Fruit fly (Drosophila melanogaster) whole organism, prepupa: Measurements from ENCODE around the gene CG10874.

Source experiments
- Blimp-1 ChIP-seq: fragments of 200-800 bp; sonication (Bioruptor generic); optimal IDR thresholded peaks from 3 replicates; lab custom pipeline; 2017; ENCODE audit warnings: missing biosample characterization, missing genetic modification characterization, mild to moderate bottlenecking, moderate library complexity, missing genetic modification reagents
- CG10631 ChIP-seq: fragments of 200-800 bp; sonication (Bioruptor generic); optimal IDR thresholded peaks from 2 replicates; lab custom pipeline; 2016; ENCODE audit warnings: missing biosample characterization, missing genetic modification characterization
- CG11294 ChIP-seq: fragments of 200-800 bp; sonication (Bioruptor generic); IDR thresholded peaks from 2 replicates; pipeline ENCODE4 v1.3.6; 2022; ENCODE audit warnings: missing biosample characterization, missing genetic modification characterization
- CG11762 ChIP-seq: fragments of 200-800 bp; sonication (Bioruptor generic); optimal IDR thresholded peaks from 3 replicates; lab custom pipeline; 2016; ENCODE audit warnings: missing biosample characterization, missing genetic modification characterization; ENCODE audit not compliant: insufficient read depth
- CG11902 ChIP-seq: fragments of 200-800 bp; sonication (Bioruptor generic); optimal IDR thresholded peaks from 3 replicates; lab custom pipeline; 2016; ENCODE audit warnings: missing biosample characterization, missing genetic modification characterization
- CG15336 ChIP-seq: fragments of 200-800 bp; sonication (Bioruptor generic); IDR thresholded peaks from 2 replicates; pipeline ENCODE4 v1.3.6; 2022; ENCODE audit warnings: missing biosample characterization, missing genetic modification characterization
- CG1621 ChIP-seq: fragments of 200-800 bp; sonication (Bioruptor generic); optimal IDR thresholded peaks from 3 replicates; lab custom pipeline; 2018; ENCODE audit warnings: missing biosample characterization, mild to moderate bottlenecking, missing genetic modification characterization
- CG16779 ChIP-seq: fragments of 200-800 bp; sonication (Bioruptor generic); optimal IDR thresholded peaks from 3 replicates; lab custom pipeline; 2017; ENCODE audit warnings: missing biosample characterization, mild to moderate bottlenecking, missing genetic modification characterization
- CG3032 ChIP-seq: fragments of 200-800 bp; optimal IDR thresholded peaks from 2 replicates; lab custom pipeline; 2019; ENCODE audit warnings: missing biosample characterization, mild to moderate bottlenecking, missing genetic modification characterization, moderate library complexity
- CG31627 ChIP-seq: fragments of 200-800 bp; sonication (Bioruptor generic); optimal IDR thresholded peaks from 3 replicates; lab custom pipeline; 2016; ENCODE audit warnings: missing biosample characterization, missing genetic modification characterization
- CG34406 ChIP-seq: fragments of 200-800 bp; sonication (Bioruptor generic); optimal IDR thresholded peaks from 3 replicates; lab custom pipeline; 2016; ENCODE audit warnings: missing biosample characterization, missing genetic modification characterization
- CG3919 ChIP-seq: fragments of 200-800 bp; sonication (Bioruptor generic); optimal IDR thresholded peaks from 3 replicates; lab custom pipeline; 2016; ENCODE audit warnings: missing biosample characterization, missing genetic modification characterization
- CG4318 ChIP-seq: fragments of 200-800 bp; sonication (Bioruptor generic); optimal IDR thresholded peaks from 3 replicates; lab custom pipeline; 2017; ENCODE audit warnings: missing biosample characterization, mild to moderate bottlenecking, missing genetic modification characterization
- CG6163 ChIP-seq: fragments of 200-800 bp; sonication (Bioruptor generic); IDR thresholded peaks from 3 replicates; pipeline ENCODE4 v1.3.6; 2022; ENCODE audit warnings: missing biosample characterization, missing genetic modification characterization
- CG6276 ChIP-seq: fragments of 200-800 bp; sonication (Bioruptor generic); optimal IDR thresholded peaks from 2 replicates; lab custom pipeline; 2017; ENCODE audit warnings: missing biosample characterization, mild to moderate bottlenecking, missing genetic modification characterization
- CG6792 ChIP-seq: fragments of 200-800 bp; sonication (Bioruptor generic); optimal IDR thresholded peaks from 3 replicates; lab custom pipeline; 2016; ENCODE audit warnings: missing biosample characterization, missing genetic modification characterization
- CG6808 ChIP-seq: fragments of 200-800 bp; sonication (Bioruptor generic); optimal IDR thresholded peaks from 3 replicates; lab custom pipeline; 2017; ENCODE audit warnings: missing biosample characterization, missing genetic modification characterization, mild to moderate bottlenecking, moderate library complexity, missing genetic modification reagents
- CG6854 ChIP-seq: fragments of 200-800 bp; sonication (Bioruptor generic); optimal IDR thresholded peaks from 2 replicates; lab custom pipeline; 2017; ENCODE audit warnings: missing biosample characterization, mild to moderate bottlenecking, missing genetic modification characterization
- CG7368 ChIP-seq: fragments of 200-800 bp; sonication (Bioruptor generic); optimal IDR thresholded peaks from 3 replicates; lab custom pipeline; 2016; ENCODE audit warnings: missing biosample characterization, missing genetic modification characterization
- CG8119 ChIP-seq: fragments of 200-800 bp; sonication (Bioruptor generic); IDR thresholded peaks from 3 replicates; pipeline ENCODE4 v1.3.6; 2022; ENCODE audit warnings: missing biosample characterization, missing genetic modification characterization
- CG8632 ChIP-seq: fragments of 200-800 bp; sonication (Bioruptor generic); optimal IDR thresholded peaks from 3 replicates; lab custom pipeline; 2016; ENCODE audit warnings: missing biosample characterization, missing genetic modification characterization
- CG9139 ChIP-seq: fragments of 200-800 bp; sonication (Bioruptor generic); optimal IDR thresholded peaks from 3 replicates; lab custom pipeline; 2017; ENCODE audit warnings: missing biosample characterization, mild to moderate bottlenecking, missing genetic modification characterization
- Eip75B ChIP-seq: fragments of 200-800 bp; sonication (Bioruptor generic); optimal IDR thresholded peaks from 3 replicates; lab custom pipeline; 2016; ENCODE audit warnings: missing biosample characterization, missing genetic modification characterization
- Eip78C ChIP-seq: fragments of 200-800 bp; sonication (Bioruptor generic); peaks from one replicate; lab custom pipeline; 2016; ENCODE audit warnings: missing biosample characterization, missing genetic modification characterization
- Eip93F ChIP-seq: fragments of 200-800 bp; sonication (Bioruptor generic); optimal IDR thresholded peaks from 2 replicates; lab custom pipeline; 2016; ENCODE audit warnings: missing biosample characterization, mild to moderate bottlenecking, missing genetic modification characterization
- Ets21C ChIP-seq: fragments of 200-800 bp; sonication (Bioruptor generic); optimal IDR thresholded peaks from 3 replicates; lab custom pipeline; 2016; ENCODE audit warnings: missing biosample characterization, missing genetic modification characterization
- Ets96B ChIP-seq: fragments of 200-800 bp; optimal IDR thresholded peaks from 2 replicates; lab custom pipeline; 2019; ENCODE audit warnings: missing biosample characterization, mild to moderate bottlenecking, missing genetic modification characterization, moderate library complexity
- Gug ChIP-seq: fragments of 200-800 bp; sonication (Bioruptor generic); IDR thresholded peaks from 2 replicates; pipeline ENCODE4 v1.3.6; 2022; ENCODE audit warnings: missing biosample characterization, missing genetic modification characterization
- Hr38 ChIP-seq: sonication (Bioruptor generic); optimal IDR thresholded peaks from 2 replicates; lab custom pipeline; 2016; ENCODE audit warnings: missing biosample characterization, missing genetic modification characterization
- Hr39 ChIP-seq: fragments of 200-800 bp; sonication (Bioruptor generic); optimal IDR thresholded peaks from 2 replicates; lab custom pipeline; 2016; ENCODE audit warnings: missing biosample characterization, missing genetic modification characterization
- Hr4 ChIP-seq: fragments of 200-800 bp; sonication (Bioruptor generic); optimal IDR thresholded peaks from 3 replicates; lab custom pipeline; 2016; ENCODE audit warnings: missing biosample characterization, missing genetic modification characterization
- Lpt ChIP-seq: fragments of 200-800 bp; sonication (Bioruptor generic); optimal IDR thresholded peaks from 3 replicates; lab custom pipeline; 2016; ENCODE audit warnings: missing biosample characterization, missing genetic modification characterization
- OdsH ChIP-seq: fragments of 200-800 bp; sonication (Bioruptor generic); optimal IDR thresholded peaks from 3 replicates; lab custom pipeline; 2016; ENCODE audit warnings: missing biosample characterization, missing genetic modification characterization
- Smox ChIP-seq: fragments of 200-800 bp; sonication (Bioruptor generic); optimal IDR thresholded peaks from 3 replicates; lab custom pipeline; 2016; ENCODE audit warnings: missing biosample characterization, missing genetic modification characterization
- Sox102F ChIP-seq: fragments of 200-800 bp; sonication (Bioruptor generic); optimal IDR thresholded peaks from 2 replicates; lab custom pipeline; 2016; ENCODE audit warnings: missing biosample characterization, mild to moderate bottlenecking, missing genetic modification characterization
- Sox14 ChIP-seq: fragments of 200-800 bp; sonication (Bioruptor generic); optimal IDR thresholded peaks from 3 replicates; lab custom pipeline; 2016; ENCODE audit warnings: missing biosample characterization, missing genetic modification characterization
- Sox15 ChIP-seq: fragments of 200-800 bp; sonication (Bioruptor generic); optimal IDR thresholded peaks from 3 replicates; lab custom pipeline; 2016; ENCODE audit warnings: missing biosample characterization, missing genetic modification characterization
- achi ChIP-seq: fragments of 200-800 bp; sonication (Bioruptor generic); optimal IDR thresholded peaks from 3 replicates; lab custom pipeline; 2016; ENCODE audit warnings: missing biosample characterization, missing genetic modification characterization
- acj6 ChIP-seq: fragments of 200-800 bp; sonication (Bioruptor generic); optimal IDR thresholded peaks from 3 replicates; lab custom pipeline; 2016; ENCODE audit warnings: missing biosample characterization, missing genetic modification characterization
- dsx ChIP-seq: fragments of 200-800 bp; optimal IDR thresholded peaks from 3 replicates; lab custom pipeline; 2019; ENCODE audit warnings: missing biosample characterization, mild to moderate bottlenecking, missing genetic modification characterization, moderate library complexity; ENCODE audit not compliant: poor library complexity, severe bottlenecking
- eg ChIP-seq: fragments of 200-800 bp; sonication (Bioruptor generic); IDR thresholded peaks from 3 replicates; pipeline ENCODE4 v1.3.6; 2022; ENCODE audit warnings: missing biosample characterization, missing genetic modification characterization
- esn ChIP-seq: fragments of 200-800 bp; sonication (Bioruptor generic); optimal IDR thresholded peaks from 2 replicates; lab custom pipeline; 2016; ENCODE audit warnings: missing biosample characterization, mild to moderate bottlenecking, missing genetic modification characterization, moderate library complexity
- fd59A ChIP-seq: fragments of 200-800 bp; sonication (Bioruptor generic); optimal IDR thresholded peaks from 2 replicates; lab custom pipeline; 2017; ENCODE audit warnings: missing biosample characterization, mild to moderate bottlenecking, missing genetic modification characterization, missing genetic modification reagents
- fd85E ChIP-seq: fragments of 200-800 bp; sonication (Bioruptor generic); optimal IDR thresholded peaks from 3 replicates; lab custom pipeline; 2016; ENCODE audit warnings: missing biosample characterization, missing genetic modification characterization
- fkh ChIP-seq: fragments of 200-800 bp; sonication (Bioruptor generic); optimal IDR thresholded peaks from 3 replicates; lab custom pipeline; 2017; ENCODE audit warnings: missing biosample characterization, mild to moderate bottlenecking, missing genetic modification characterization, moderate library complexity
- lz ChIP-seq: fragments of 200-800 bp; sonication (Bioruptor generic); optimal IDR thresholded peaks from 3 replicates; lab custom pipeline; 2016; ENCODE audit warnings: missing biosample characterization, missing genetic modification characterization
- net ChIP-seq: fragments of 200-800 bp; sonication (Bioruptor generic); optimal IDR thresholded peaks from 3 replicates; lab custom pipeline; 2016; ENCODE audit warnings: missing biosample characterization, missing genetic modification characterization
- pdm3 ChIP-seq: fragments of 200-800 bp; sonication (Bioruptor generic); optimal IDR thresholded peaks from 3 replicates; lab custom pipeline; 2016; ENCODE audit warnings: missing biosample characterization, missing genetic modification characterization
- spab ChIP-seq: fragments of 200-800 bp; sonication (Bioruptor generic); optimal IDR thresholded peaks from 2 replicates; lab custom pipeline; 2017; ENCODE audit warnings: missing biosample characterization, mild to moderate bottlenecking, missing genetic modification characterization, missing genetic modification reagents
- ss ChIP-seq, 2 experiments: fragments of 200-800 bp; sonication (Bioruptor generic); optimal IDR thresholded peaks; 2 replicates in 1 of 2; 3 replicates in 1 of 2; lab custom pipeline; 2017 to 2018; ENCODE audit warnings: mild to moderate bottlenecking in 2 of 2, missing biosample characterization in 2 of 2, missing genetic modification characterization in 2 of 2, moderate library complexity in 1 of 2
- svp ChIP-seq: fragments of 200-800 bp; sonication (Bioruptor generic); peaks from one replicate; lab custom pipeline; 2016; ENCODE audit warnings: missing biosample characterization, missing genetic modification characterization
- topi ChIP-seq: fragments of 200-800 bp; sonication (Bioruptor generic); optimal IDR thresholded peaks from 3 replicates; lab custom pipeline; 2016; ENCODE audit warnings: missing biosample characterization, missing genetic modification characterization

Gene CG10874

DNA sequence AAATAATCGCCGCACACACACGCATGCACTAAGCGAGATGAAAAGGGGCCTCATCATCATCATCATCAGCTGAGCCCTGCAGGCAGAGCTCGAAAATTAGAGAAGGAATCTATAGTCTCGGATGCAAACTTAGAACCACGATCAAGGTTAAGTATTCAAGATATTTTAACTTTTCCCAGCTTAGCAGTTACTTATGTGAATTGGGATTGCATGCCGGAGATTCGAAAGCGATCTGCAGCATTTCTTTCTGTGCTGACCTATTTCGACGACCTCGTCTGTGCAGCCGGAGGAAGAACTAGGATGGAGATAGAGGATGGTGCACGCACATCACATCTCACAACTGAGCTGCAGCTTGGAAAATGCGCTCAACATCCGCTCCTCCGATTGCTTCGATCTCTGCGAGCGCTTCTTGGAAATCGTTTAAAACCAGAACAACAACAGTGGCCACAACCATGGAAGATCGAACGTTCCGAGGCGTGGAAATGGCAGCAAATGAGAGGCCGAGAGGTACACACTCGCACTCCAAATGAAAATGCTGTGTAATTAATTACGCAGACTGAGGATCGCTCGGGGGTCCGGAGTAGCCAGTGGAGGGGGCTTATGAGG lies 9.3 kb downstream of the CG10874 start:
- TF ChIP-seq CG7368 (peak; percentile 59), Eip78C (GFP tag; lab: Kevin White, UChicago) (peak; percentile 86), CG11762 (GFP tag; lab: Kevin White, UChicago) (peak; percentile 23), CG34406 (peak; percentile 0), CG16779 (tag; lab: Kevin White, UChicago) (peak; percentile 64), CG6854 (GFP tag; lab: Kevin White, UChicago) (no peak), Ets21C (GFP tag; lab: Kevin White, UChicago) (no peak), CG6276 (GFP tag; lab: Kevin White, UChicago) (peak; percentile 31), CG1621 (peak; percentile 83), Sox102F (GFP tag; lab: Kevin White, UChicago) (no peak), CG8119 (GFP tag; lab: Robert Waterston, UW) (peak; percentile 62), Ets96B (tag; lab: Kevin White, UChicago) (peak; percentile 82), fkh (GFP tag; lab: Kevin White, UChicago) (no peak), fd59A (peak; percentile 78), CG31627 (no peak), Blimp-1 (GFP tag; lab: Kevin White, UChicago) (no peak), Sox15 (GFP tag; lab: Kevin White, UChicago) (no peak), CG4318 (no peak), acj6 (GFP tag; lab: Kevin White, UChicago) (peak; percentile 59), CG9139 (GFP tag; lab: Kevin White, UChicago) (no peak), lz (GFP tag; lab: Kevin White, UChicago) (no peak), ss (GFP tag; optimal IDR thresholded peaks at IDR 0.05; lab: Kevin White, UChicago) (peak; percentile 61 to 86), CG8632 (GFP tag; lab: Kevin White, UChicago) (peak; percentile 32), achi (peak; percentile 68), CG3919 (GFP tag; lab: Kevin White, UChicago) (peak; percentile 75), OdsH (GFP tag; lab: Kevin White, UChicago) (peak; percentile 66), CG10631 (GFP tag; lab: Kevin White, UChicago) (peak; percentile 72), CG15336 (GFP tag; lab: Robert Waterston, UW) (peak; percentile 66), CG6792 (peak; percentile 42), pdm3 (GFP tag; lab: Kevin White, UChicago) (peak; percentile 58), CG6163 (GFP tag; lab: Robert Waterston, UW) (peak; percentile 89), Hr39 (GFP tag; lab: Kevin White, UChicago) (no peak), Eip93F (GFP tag; lab: Kevin White, UChicago) (no peak), CG6808 (GFP tag; lab: Kevin White, UChicago) (peak; percentile 81), dsx (GFP tag; lab: Kevin White, UChicago) (peak; percentile 76), CG3032 (tag; lab: Kevin White, UChicago) (peak; percentile 84), Hr38 (GFP tag; lab: Kevin White, UChicago) (no peak), net (GFP tag; lab: Kevin White, UChicago) (peak; percentile 37), esn (no peak), Hr4 (GFP tag; lab: Kevin White, UChicago) (peak; percentile 36), Eip75B (GFP tag; lab: Kevin White, UChicago) (peak; percentile 75), Sox14 (peak; percentile 80), Smox (GFP tag; lab: Kevin White, UChicago) (no peak), eg (GFP tag; lab: Robert Waterston, UW) (peak; percentile 48; the same call in 2 of the 3 replicates), Lpt (GFP tag; lab: Kevin White, UChicago) (peak; percentile 16), spab (GFP tag; lab: Kevin White, UChicago) (peak; percentile 84), Gug (GFP tag; lab: Robert Waterston, UW) (peak; percentile 17; the same call in 1 of the 2 replicates), CG11294 (peak; percentile 34; the same call in 1 of the 2 replicates), CG11902 (no peak), fd85E (no peak), topi (GFP tag; lab: Kevin White, UChicago) (no peak), svp (GFP tag; lab: Kevin White, UChicago) (no peak)
